Worm (Caenorhabditis elegans) whole organism, young adult: ENCODE results near the gene cut-2.
A peak's percentile ranks its signal among the peaks of the same experiment; 100 is the strongest.

Experiments
- B0019.2 ChIP-seq: fragments of 200-800 bp; sonication (Bioruptor generic); conservative IDR thresholded peaks from 2 replicates; pipeline ENCODE4 v1.3.6; 2022; ENCODE audit warnings: missing genetic modification reagents, missing genetic modification characterization, missing compliant biosample characterization
- B0336.3 ChIP-seq: fragments of 200-800 bp; sonication (Bioruptor generic); IDR thresholded peaks from 2 replicates; pipeline ENCODE4 v1.3.6; 2022; ENCODE audit warnings: missing genetic modification characterization, missing compliant biosample characterization
- F33H1.4 ChIP-seq: fragments of 200-800 bp; sonication (Bioruptor generic); IDR thresholded peaks from 2 replicates; pipeline ENCODE4 v1.3.6; 2022; ENCODE audit warnings: missing genetic modification reagents, missing genetic modification characterization, missing compliant biosample characterization
- F37B4.10 ChIP-seq: fragments of 200-800 bp; sonication (Bioruptor generic); IDR thresholded peaks from 2 replicates; pipeline ENCODE4 v1.3.6; 2022; ENCODE audit warnings: missing genetic modification characterization, missing compliant biosample characterization
- F39B2.1 ChIP-seq: fragments of 200-800 bp; sonication (Bioruptor generic); IDR thresholded peaks from 2 replicates; pipeline ENCODE4 v1.3.6; 2022; ENCODE audit warnings: missing genetic modification reagents, missing genetic modification characterization, missing compliant biosample characterization
- F52B5.7 ChIP-seq: sonication (generic microtip); optimal IDR thresholded peaks from 2 replicates; lab custom pipeline; 2016; ENCODE audit warnings: mild to moderate bottlenecking, missing genetic modification characterization, missing compliant biosample characterization
- F55B11.4 ChIP-seq: sonication (generic microtip); optimal IDR thresholded peaks from 2 replicates; lab custom pipeline; 2016; ENCODE audit warnings: missing compliant biosample characterization, missing genetic modification characterization, borderline replicate concordance; ENCODE audit not compliant: insufficient read depth
- F57A8.1 ChIP-seq: fragments of 200-800 bp; sonication (Bioruptor generic); optimal IDR thresholded peaks from 2 replicates; lab custom pipeline; 2018; ENCODE audit warnings: mild to moderate bottlenecking, missing genetic modification characterization, moderate library complexity, missing compliant biosample characterization
- F57C9.4 ChIP-seq: sonication (generic microtip); optimal IDR thresholded peaks from 2 replicates; lab custom pipeline; 2017; ENCODE audit warnings: mild to moderate bottlenecking, missing genetic modification characterization, missing compliant biosample characterization
- T26A5.8 ChIP-seq: sonication (generic microtip); optimal IDR thresholded peaks from 2 replicates; lab custom pipeline; 2016; ENCODE audit warnings: missing genetic modification characterization, missing compliant biosample characterization
- Y56A3A.18 ChIP-seq: fragments of 200-800 bp; sonication (Bioruptor generic); IDR thresholded peaks from 2 replicates; pipeline ENCODE4 v1.3.6; 2022; ENCODE audit warnings: missing genetic modification reagents, missing genetic modification characterization, missing compliant biosample characterization
- Y67H2A.10 ChIP-seq: fragments of 200-800 bp; sonication (Bioruptor generic); conservative IDR thresholded peaks from 2 replicates; pipeline ENCODE4 v1.3.6; 2022; ENCODE audit warnings: missing genetic modification reagents, missing genetic modification characterization, missing compliant biosample characterization
- Y95B8A.8 ChIP-seq: fragments of 200-800 bp; sonication (Bioruptor generic); IDR thresholded peaks from 2 replicates; pipeline ENCODE4 v1.3.6; 2022; ENCODE audit warnings: missing genetic modification reagents, missing genetic modification characterization, missing compliant biosample characterization
- ZK185.1 ChIP-seq: sonication (generic microtip); optimal IDR thresholded peaks from 2 replicates; lab custom pipeline; 2016; ENCODE audit warnings: mild to moderate bottlenecking, missing genetic modification characterization, missing compliant biosample characterization; ENCODE audit not compliant: poor library complexity, severe bottlenecking
- ama-1 ChIP-seq, 3 experiments: fragments of 150-350 bp in 1 of 3; sonication (generic microtip) in 2 of 3; optimal IDR thresholded peaks; 2 replicates each; lab custom pipeline; 2014 to 2018; ENCODE audit warnings: missing biosample characterization in 2 of 3, missing genetic modification characterization in 2 of 3, missing genetic modification reagents in 2 of 3
- aptf-3 ChIP-seq: fragments of 200-800 bp; sonication (Bioruptor generic); IDR thresholded peaks from 2 replicates; pipeline ENCODE4 v1.3.6; 2022; ENCODE audit warnings: missing genetic modification characterization, missing compliant biosample characterization
- attf-5 ChIP-seq: fragments of 200-800 bp; sonication (Bioruptor generic); optimal IDR thresholded peaks from 2 replicates; lab custom pipeline; 2018; ENCODE audit warnings: mild to moderate bottlenecking, missing genetic modification characterization, missing compliant biosample characterization
- attf-6 ChIP-seq: fragments of 200-800 bp; sonication (Bioruptor generic); IDR thresholded peaks from 2 replicates; pipeline ENCODE4 v1.3.6; 2022; ENCODE audit warnings: missing genetic modification reagents, missing genetic modification characterization, missing compliant biosample characterization
- bed-1 ChIP-seq: fragments of 200-800 bp; sonication (Bioruptor generic); IDR thresholded peaks from 2 replicates; pipeline ENCODE4 v1.3.6; 2022; ENCODE audit warnings: missing genetic modification reagents, missing genetic modification characterization, missing compliant biosample characterization
- ccch-3 ChIP-seq: fragments of 200-800 bp; sonication (Bioruptor generic); optimal IDR thresholded peaks from 2 replicates; lab custom pipeline; 2018; ENCODE audit warnings: mild to moderate bottlenecking, missing genetic modification characterization, missing compliant biosample characterization
- ceh-27 ChIP-seq: fragments of 200-800 bp; sonication (Bioruptor generic); optimal IDR thresholded peaks from 2 replicates; lab custom pipeline; 2018; ENCODE audit warnings: mild to moderate bottlenecking, missing genetic modification characterization, moderate library complexity, missing compliant biosample characterization
- ceh-91 ChIP-seq: fragments of 200-800 bp; sonication (Bioruptor generic); IDR thresholded peaks from 2 replicates; pipeline ENCODE4 v1.3.6; 2022; ENCODE audit warnings: missing genetic modification reagents, missing genetic modification characterization, missing compliant biosample characterization
- die-1 ChIP-seq: sonication (generic microtip); optimal IDR thresholded peaks from 2 replicates; lab custom pipeline; 2016; ENCODE audit warnings: missing genotype, mild to moderate bottlenecking, missing genetic modification characterization, missing compliant biosample characterization
- him-1 ChIP-seq: sonication (generic microtip); optimal IDR thresholded peaks from 2 replicates; lab custom pipeline; 2016; ENCODE audit warnings: missing genotype, missing genetic modification reagents, missing genetic modification characterization, missing compliant biosample characterization
- hlh-12 ChIP-seq: sonication (generic microtip); optimal IDR thresholded peaks from 2 replicates; lab custom pipeline; 2016; ENCODE audit warnings: missing genetic modification characterization, missing compliant biosample characterization
- hsf-1 ChIP-seq: fragments of 200-800 bp; sonication (Bioruptor generic); IDR thresholded peaks from 2 replicates; pipeline ENCODE4 v1.3.6; 2022; ENCODE audit warnings: missing genetic modification reagents, missing genetic modification characterization, missing compliant biosample characterization
- let-607 ChIP-seq, 2 experiments: fragments of 200-800 bp in 1 of 2; sonication (Bioruptor generic) in 1 of 2; sonication (generic microtip) in 1 of 2; optimal IDR thresholded peaks; 2 replicates each; lab custom pipeline; 2016 to 2018; ENCODE audit warnings: mild to moderate bottlenecking in 2 of 2, missing compliant biosample characterization in 2 of 2, missing genetic modification characterization in 2 of 2, moderate library complexity in 2 of 2, missing genotype in 1 of 2
- lin-35 ChIP-seq, 3 experiments: fragments of 150-350 bp in 2 of 3; sonication (generic microtip) in 1 of 3; optimal IDR thresholded peaks; 2 replicates each; lab custom pipeline; 2014 to 2018; ENCODE audit warnings: missing biosample characterization in 3 of 3, missing genetic modification characterization in 3 of 3, missing genetic modification reagents in 3 of 3
- lin-40 ChIP-seq: sonication (generic microtip); optimal IDR thresholded peaks from 2 replicates; lab custom pipeline; 2016; ENCODE audit warnings: missing genetic modification characterization, mild to moderate bottlenecking, missing compliant biosample characterization, missing genotype, missing genetic modification reagents
- lin-54 ChIP-seq: fragments of 200-800 bp; sonication (Bioruptor generic); optimal IDR thresholded peaks from 2 replicates; lab custom pipeline; 2018; ENCODE audit warnings: mild to moderate bottlenecking, missing genetic modification characterization, missing compliant biosample characterization
- lsy-27 ChIP-seq: sonication (generic microtip); optimal IDR thresholded peaks from 2 replicates; lab custom pipeline; 2017; ENCODE audit warnings: missing genetic modification characterization, mild to moderate bottlenecking, missing compliant biosample characterization, antibody characterized with exemption, missing genotype, borderline replicate concordance; ENCODE audit not compliant: insufficient read depth
- mcd-1 ChIP-seq: fragments of 200-800 bp; sonication (Bioruptor generic); IDR thresholded peaks from 2 replicates; pipeline ENCODE4 v1.3.6; 2022; ENCODE audit warnings: missing genetic modification reagents, missing genetic modification characterization, missing compliant biosample characterization
- nfya-2 ChIP-seq: fragments of 200-800 bp; sonication (Bioruptor generic); IDR thresholded peaks from 2 replicates; pipeline ENCODE4 v1.3.6; 2022; ENCODE audit warnings: missing genetic modification reagents, missing genetic modification characterization, missing compliant biosample characterization
- nfyb-1 ChIP-seq: fragments of 200-800 bp; sonication (Bioruptor generic); IDR thresholded peaks from 2 replicates; pipeline ENCODE4 v1.3.6; 2022; ENCODE audit warnings: missing genetic modification reagents, missing genetic modification characterization, missing compliant biosample characterization
- nhr-120 ChIP-seq: fragments of 200-800 bp; sonication (Bioruptor generic); IDR thresholded peaks from 2 replicates; pipeline ENCODE4 v1.3.6; 2022; ENCODE audit warnings: missing genetic modification characterization, missing compliant biosample characterization
- nhr-179 ChIP-seq: sonication (generic microtip); optimal IDR thresholded peaks from 2 replicates; lab custom pipeline; 2016; ENCODE audit warnings: mild to moderate bottlenecking, missing genetic modification characterization, missing compliant biosample characterization
- nhr-90 ChIP-seq: sonication (generic microtip); optimal IDR thresholded peaks from 2 replicates; lab custom pipeline; 2016; ENCODE audit warnings: missing genotype, mild to moderate bottlenecking, missing genetic modification characterization, missing compliant biosample characterization
- pbrm-1 ChIP-seq: fragments of 200-800 bp; sonication (Bioruptor generic); IDR thresholded peaks from 2 replicates; pipeline ENCODE4 v1.3.6; 2022; ENCODE audit warnings: missing genetic modification reagents, missing genetic modification characterization, missing compliant biosample characterization
- rec-8 ChIP-seq, 2 experiments: sonication (generic microtip); optimal IDR thresholded peaks; 2 replicates each; lab custom pipeline; 2016; ENCODE audit warnings: mild to moderate bottlenecking in 2 of 2, missing genetic modification characterization in 2 of 2, missing genetic modification reagents in 2 of 2, missing genotype in 2 of 2, missing biosample characterization in 1 of 2, missing compliant biosample characterization in 1 of 2, moderate library complexity in 1 of 2
- repo-1 ChIP-seq: sonication (generic microtip); optimal IDR thresholded peaks from 2 replicates; lab custom pipeline; 2017; ENCODE audit warnings: mild to moderate bottlenecking, missing genetic modification characterization, missing compliant biosample characterization
- snpc-4 ChIP-seq, 5 experiments: fragments of 150-350 bp in 1 of 5; sonication (generic microtip) in 4 of 5; optimal IDR thresholded peaks; 2 replicates each; lab custom pipeline; 2014 to 2018; ENCODE audit warnings: missing genetic modification characterization in 5 of 5, missing biosample characterization in 3 of 5, antibody characterized with exemption in 2 of 5, mild to moderate bottlenecking in 2 of 5, missing compliant biosample characterization in 2 of 5, missing genotype in 2 of 5, moderate library complexity in 2 of 5, missing genetic modification reagents in 1 of 5
- sptf-2 ChIP-seq: fragments of 200-800 bp; sonication (Bioruptor generic); optimal IDR thresholded peaks from 2 replicates; lab custom pipeline; 2018; ENCODE audit warnings: mild to moderate bottlenecking, missing genetic modification characterization, missing compliant biosample characterization
- ztf-18 ChIP-seq: sonication (generic microtip); optimal IDR thresholded peaks from 2 replicates; lab custom pipeline; 2016; ENCODE audit warnings: missing genotype, mild to moderate bottlenecking, missing genetic modification characterization, missing compliant biosample characterization
- ztf-26 ChIP-seq: sonication (generic microtip); optimal IDR thresholded peaks from 2 replicates; lab custom pipeline; 2017; ENCODE audit warnings: missing genetic modification characterization, missing compliant biosample characterization
- ztf-28 ChIP-seq: fragments of 200-800 bp; sonication (Bioruptor generic); IDR thresholded peaks from 2 replicates; pipeline ENCODE4 v1.3.6; 2022; ENCODE audit warnings: missing genetic modification reagents, missing genetic modification characterization, missing compliant biosample characterization
- ztf-3 ChIP-seq: fragments of 200-800 bp; sonication (Bioruptor generic); optimal IDR thresholded peaks from 2 replicates; lab custom pipeline; 2018; ENCODE audit warnings: mild to moderate bottlenecking, missing genetic modification characterization, missing compliant biosample characterization

Gene cut-2

DNA sequence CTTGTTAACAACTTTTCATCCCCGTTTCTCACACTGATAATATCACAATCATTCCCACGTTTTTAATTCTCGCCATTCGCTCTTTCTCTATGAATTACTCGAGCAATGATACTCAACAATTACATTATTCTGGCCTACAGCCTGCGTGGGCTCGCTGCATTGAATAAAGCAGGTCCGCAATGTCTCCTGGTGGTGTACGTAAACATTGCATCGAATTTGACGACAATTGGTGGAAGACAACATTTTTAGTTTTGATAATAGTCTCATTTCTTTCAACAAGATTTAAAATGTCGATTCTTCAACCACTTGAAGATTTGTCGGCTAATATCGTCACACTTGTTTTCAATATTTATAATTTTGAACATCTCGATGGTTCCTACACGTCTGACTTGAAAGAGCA is 44.6 kb downstream of the cut-2 start, which contains the start of gene bath-39:
Gene bath-39 (plus strand): TSS at position 137 of the 400 bp plus-strand sequence.
- TF ChIP-seq rec-8 (tag; optimal IDR thresholded peaks at IDR 0.05; lab: Kevin White, UChicago) (no peak), nhr-120 (GFP tag; lab: Robert Waterston, UW) (no peak), snpc-4 (GFP tag; optimal IDR thresholded peaks at IDR 0.05; lab: Kevin White, UChicago) (no peak), snpc-4 (tag; optimal IDR thresholded peaks at IDR 0.05; lab: Kevin White, UChicago) (no peak), lin-35 (GFP tag; optimal IDR thresholded peaks at IDR 0.05; lab: Kevin White, UChicago) (no peak), F55B11.4 (no peak), ztf-28 (GFP tag; lab: Robert Waterston, UW) (no peak), sptf-2 (GFP tag; lab: Kevin White, UChicago) (no peak), let-607 (tag; optimal IDR thresholded peaks at IDR 0.05; lab: Kevin White, UChicago) (no peak), lin-54 (GFP tag; lab: Kevin White, UChicago) (no peak), hsf-1 (GFP tag; lab: Robert Waterston, UW) (no peak), nfyb-1 (GFP tag; lab: Robert Waterston, UW) (no peak), Y67H2A.10 (GFP tag; lab: Robert Waterston, UW) (no peak), Y56A3A.18 (GFP tag; lab: Robert Waterston, UW) (no peak), mcd-1 (no peak), F52B5.7 (no peak), F57C9.4 (tag; lab: Kevin White, UChicago) (no peak), nhr-179 (no peak), him-1 (tag; lab: Kevin White, UChicago) (no peak), B0336.3 (GFP tag; lab: Robert Waterston, UW) (no peak)

DNA sequence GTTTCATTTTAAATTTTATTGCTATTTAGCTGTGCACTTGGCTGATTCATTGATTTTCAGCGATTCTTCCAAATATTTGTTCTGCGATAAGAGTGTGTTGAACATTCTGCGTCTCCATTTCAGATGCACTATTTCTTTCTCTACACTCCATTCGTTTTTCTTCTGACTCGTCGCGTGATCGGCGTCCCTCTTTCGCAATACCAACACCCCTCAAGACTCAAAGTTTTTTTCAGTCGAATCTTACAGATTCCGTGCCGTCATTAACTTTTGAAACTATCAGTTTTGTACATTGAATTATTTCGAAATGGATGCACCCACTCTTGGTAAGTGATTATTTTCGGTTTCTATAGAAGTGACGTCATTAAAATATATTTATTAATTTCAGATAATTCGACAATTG is 48.2 kb downstream of the cut-2 start, which contains the start of gene frm-10:
Gene frm-10 (plus strand): TSS at position 234 of the 400 bp plus-strand sequence.
- TF ChIP-seq attf-6 (GFP tag; lab: Robert Waterston, UW): no peak
- no peak for TF ChIP-seq lsy-27 (tag; lab: Kevin White, UChicago)
- TF ChIP-seq B0019.2 (GFP tag; lab: Robert Waterston, UW): no peak
- no peak for TF ChIP-seq ceh-91
- TF ChIP-seq die-1: no peak
- TF ChIP-seq F33H1.4 (GFP tag; lab: Robert Waterston, UW): no peak
- peak; percentile 54 for TF ChIP-seq ZK185.1 (tag; lab: Kevin White, UChicago)
- peak; percentile 40 to 79 for TF ChIP-seq let-607 (tag; optimal IDR thresholded peaks at IDR 0.05; lab: Kevin White, UChicago)
- peak; percentile 39 for TF ChIP-seq ztf-18 (tag; lab: Kevin White, UChicago)
- no peak for TF ChIP-seq nfya-2 (GFP tag; lab: Robert Waterston, UW)
- no peak for TF ChIP-seq T26A5.8 (tag; lab: Kevin White, UChicago)
- peak; percentile 69 for TF ChIP-seq lin-40
- no peak for TF ChIP-seq ama-1 (optimal IDR thresholded peaks at IDR 0.05; lab: Kevin White, UChicago)
- no peak for TF ChIP-seq ama-1 (GFP tag; optimal IDR thresholded peaks at IDR 0.05; lab: Kevin White, UChicago)
- TF ChIP-seq ztf-3 (GFP tag; lab: Kevin White, UChicago): no peak
- TF ChIP-seq B0336.3 (GFP tag; lab: Robert Waterston, UW): peak; percentile 78; the same call in 1 of the 2 replicates
- no peak for TF ChIP-seq bed-1
- TF ChIP-seq pbrm-1: peak; percentile 58; the same call in 1 of the 2 replicates
- no peak for TF ChIP-seq repo-1 (tag; lab: Kevin White, UChicago)
- TF ChIP-seq nhr-90 (tag; lab: Kevin White, UChicago): peak; percentile 45
- no peak for TF ChIP-seq F57A8.1 (GFP tag; lab: Kevin White, UChicago)
- TF ChIP-seq F39B2.1 (GFP tag; lab: Robert Waterston, UW): no peak
- peak; percentile 74; the same call in 1 of the 2 replicates for TF ChIP-seq nfyb-1 (GFP tag; lab: Robert Waterston, UW)
- TF ChIP-seq attf-5 (GFP tag; lab: Kevin White, UChicago): peak; percentile 93
- no peak for TF ChIP-seq Y95B8A.8 (GFP tag; lab: Robert Waterston, UW)
- TF ChIP-seq hlh-12: no peak
- TF ChIP-seq aptf-3 (GFP tag; lab: Robert Waterston, UW): no peak
- no peak for TF ChIP-seq ztf-26 (tag; lab: Kevin White, UChicago)
- no peak for TF ChIP-seq rec-8 (tag; optimal IDR thresholded peaks at IDR 0.05; lab: Kevin White, UChicago)
- no peak for TF ChIP-seq ccch-3 (GFP tag; lab: Kevin White, UChicago)
- TF ChIP-seq F37B4.10: no peak
- TF ChIP-seq ceh-27 (GFP tag; lab: Kevin White, UChicago): peak; percentile 21
- no peak for TF ChIP-seq him-1 (tag; lab: Kevin White, UChicago)
